Fruit fly (Drosophila melanogaster) whole organism, embryonic: ENCODE results near the gene egh.

Source experiments
- Adf1 ChIP-seq: fragments of 200-800 bp; sonication (Bioruptor generic); IDR thresholded peaks from 2 replicates; pipeline ENCODE4 v1.3.6; 2022; ENCODE audit warnings: missing biosample characterization, missing genetic modification characterization
- CG10979 ChIP-seq: fragments of 200-800 bp; sonication (Bioruptor generic); optimal IDR thresholded peaks from 2 replicates; lab custom pipeline; 2018; ENCODE audit warnings: missing biosample characterization, mild to moderate bottlenecking, missing genetic modification characterization, moderate library complexity
- CG11560 ChIP-seq: fragments of 200-800 bp; sonication (Bioruptor generic); IDR thresholded peaks from 3 replicates; pipeline ENCODE4 v1.3.6; 2022; ENCODE audit warnings: missing biosample characterization, missing genetic modification characterization
- CG12071 ChIP-seq: fragments of 200-800 bp; sonication (Bioruptor generic); optimal IDR thresholded peaks from 3 replicates; lab custom pipeline; 2018; ENCODE audit warnings: missing biosample characterization, mild to moderate bottlenecking, missing genetic modification characterization
- CG12659 ChIP-seq: fragments of 200-800 bp; sonication (Bioruptor generic); optimal IDR thresholded peaks from 3 replicates; lab custom pipeline; 2017; ENCODE audit warnings: mild to moderate bottlenecking, missing biosample characterization, missing genetic modification reagents, missing genetic modification characterization
- CG14050 ChIP-seq: fragments of 200-800 bp; sonication (Bioruptor generic); IDR thresholded peaks from 3 replicates; pipeline ENCODE4 v1.3.6; 2022; ENCODE audit warnings: missing biosample characterization, missing genetic modification characterization
- CG2199 ChIP-seq: fragments of 200-800 bp; sonication (Bioruptor generic); IDR thresholded peaks from 3 replicates; pipeline ENCODE4 v1.3.6; 2022; ENCODE audit warnings: missing biosample characterization, missing genetic modification characterization
- CG31365 ChIP-seq: fragments of 200-800 bp; sonication (Bioruptor generic); optimal IDR thresholded peaks from 2 replicates; lab custom pipeline; 2018; ENCODE audit warnings: missing biosample characterization, mild to moderate bottlenecking, missing genetic modification characterization
- CG3407 ChIP-seq: fragments of 200-800 bp; sonication (Bioruptor generic); optimal IDR thresholded peaks from 2 replicates; lab custom pipeline; 2018; ENCODE audit warnings: missing biosample characterization, mild to moderate bottlenecking, missing genetic modification characterization
- CG4328 ChIP-seq: fragments of 200-800 bp; sonication (Bioruptor generic); optimal IDR thresholded peaks from 3 replicates; lab custom pipeline; 2017; ENCODE audit warnings: missing biosample characterization, missing genetic modification reagents, missing genetic modification characterization
- CG7963 ChIP-seq: fragments of 200-800 bp; sonication (Bioruptor generic); IDR thresholded peaks from 3 replicates; pipeline ENCODE4 v1.3.6; 2022; ENCODE audit warnings: missing biosample characterization, missing genetic modification characterization; ENCODE audit not compliant: partially characterized antibody
- CG8089 ChIP-seq: fragments of 200-800 bp; sonication (Bioruptor generic); optimal IDR thresholded peaks from 3 replicates; lab custom pipeline; 2016; ENCODE audit warnings: missing biosample characterization, missing genetic modification characterization
- CG8478 ChIP-seq: fragments of >200 bp; optimal IDR thresholded peaks from 2 replicates; lab custom pipeline; 2018
- CG9609 ChIP-seq: fragments of 200-800 bp; sonication (Bioruptor generic); optimal IDR thresholded peaks from 3 replicates; lab custom pipeline; 2016; ENCODE audit warnings: missing biosample characterization, missing genetic modification characterization
- CrebB ChIP-seq: fragments of 200-800 bp; sonication (Bioruptor generic); optimal IDR thresholded peaks from 3 replicates; lab custom pipeline; 2018; ENCODE audit warnings: missing biosample characterization, mild to moderate bottlenecking, missing genetic modification characterization
- Dll ChIP-seq: fragments of 200-800 bp; sonication (Bioruptor generic); IDR thresholded peaks from 4 replicates; pipeline ENCODE4 v1.3.6; 2022; ENCODE audit warnings: missing biosample characterization, missing genetic modification characterization; ENCODE audit not compliant: partially characterized antibody
- Drgx ChIP-seq: fragments of 200-800 bp; sonication (Bioruptor generic); IDR thresholded peaks from 2 replicates; pipeline ENCODE4 v1.3.6; 2022; ENCODE audit warnings: missing biosample characterization, missing genetic modification characterization
- Gsc ChIP-seq: fragments of 200-800 bp; sonication (Bioruptor generic); IDR thresholded peaks from 2 replicates; pipeline ENCODE4 v1.3.6; 2022; ENCODE audit warnings: missing biosample characterization, missing genetic modification characterization
- Hey ChIP-seq: fragments of 200-800 bp; sonication (Bioruptor generic); optimal IDR thresholded peaks from 3 replicates; lab custom pipeline; 2018; ENCODE audit warnings: missing biosample characterization, mild to moderate bottlenecking, missing genetic modification characterization
- Pdp1 ChIP-seq, 2 experiments: fragments of 200-800 bp; sonication (Bioruptor generic); optimal IDR thresholded peaks; 3 replicates each; lab custom pipeline; 2016; ENCODE audit warnings: missing biosample characterization in 2 of 2, missing genetic modification characterization in 2 of 2, mild to moderate bottlenecking in 1 of 2, moderate library complexity in 1 of 2
- TFAM ChIP-seq: fragments of 200-800 bp; sonication (Bioruptor generic); optimal IDR thresholded peaks from 2 replicates; lab custom pipeline; 2017; ENCODE audit warnings: missing biosample characterization, missing genetic modification characterization, inconsistent platforms
- abd-A ChIP-seq: fragments of 200-800 bp; sonication (Bioruptor generic); optimal IDR thresholded peaks from 3 replicates; lab custom pipeline; 2019; ENCODE audit warnings: missing biosample characterization, mild to moderate bottlenecking, missing genetic modification characterization, moderate library complexity
- aop ChIP-seq: fragments of 200-800 bp; sonication (Bioruptor generic); IDR thresholded peaks from 2 replicates; pipeline ENCODE4 v1.3.6; 2022; ENCODE audit warnings: missing biosample characterization, missing genetic modification characterization
- ash1 ChIP-seq: fragments of 200-800 bp; sonication (Bioruptor generic); optimal IDR thresholded peaks from 2 replicates; lab custom pipeline; 2018; ENCODE audit warnings: missing biosample characterization, mild to moderate bottlenecking, missing genetic modification characterization
- bowl ChIP-seq: fragments of 200-800 bp; sonication (Bioruptor generic); IDR thresholded peaks from 2 replicates; pipeline ENCODE4 v1.3.6; 2022; ENCODE audit warnings: missing biosample characterization, missing genetic modification characterization
- caup ChIP-seq: fragments of 200-800 bp; sonication (Bioruptor generic); optimal IDR thresholded peaks from 3 replicates; lab custom pipeline; 2017; ENCODE audit warnings: missing biosample characterization, mild to moderate bottlenecking, missing genetic modification characterization, moderate library complexity; ENCODE audit not compliant: severe bottlenecking
- chif ChIP-seq, 2 experiments: fragments of 200-800 bp; sonication (Bioruptor generic); optimal IDR thresholded peaks; 3 replicates each; lab custom pipeline; 2016; ENCODE audit warnings: missing biosample characterization in 2 of 2, missing genetic modification characterization in 2 of 2
- corto ChIP-seq: fragments of 200-800 bp; sonication (Bioruptor generic); optimal IDR thresholded peaks from 2 replicates; lab custom pipeline; 2016; ENCODE audit warnings: missing biosample characterization, mild to moderate bottlenecking, missing genetic modification characterization, moderate library complexity
- dpn ChIP-seq, 2 experiments: fragments of 200-800 bp; sonication (Bioruptor generic); optimal IDR thresholded peaks; 3 replicates each; lab custom pipeline; 2016; ENCODE audit warnings: missing biosample characterization in 2 of 2, missing genetic modification characterization in 2 of 2
- en ChIP-seq: fragments of 200-800 bp; sonication (Bioruptor generic); optimal IDR thresholded peaks from 2 replicates; lab custom pipeline; 2016; ENCODE audit warnings: missing biosample characterization, missing genetic modification characterization
- fd96Cb ChIP-seq: fragments of 200-800 bp; sonication (Bioruptor generic); optimal IDR thresholded peaks from 2 replicates; lab custom pipeline; 2018; ENCODE audit warnings: missing biosample characterization, mild to moderate bottlenecking, missing genetic modification characterization, moderate library complexity
- grau ChIP-seq: fragments of 200-800 bp; optimal IDR thresholded peaks from 3 replicates; lab custom pipeline; 2019; ENCODE audit warnings: missing biosample characterization, mild to moderate bottlenecking, missing genetic modification characterization, moderate library complexity
- inv ChIP-seq: fragments of 200-800 bp; sonication (Bioruptor generic); IDR thresholded peaks from 2 replicates; pipeline ENCODE4 v1.3.6; 2022; ENCODE audit warnings: missing biosample characterization, missing genetic modification characterization; ENCODE audit not compliant: partially characterized antibody
- kah ChIP-seq: fragments of 200-800 bp; sonication (Bioruptor generic); optimal IDR thresholded peaks from 2 replicates; lab custom pipeline; 2018; ENCODE audit warnings: missing biosample characterization, mild to moderate bottlenecking, missing genetic modification characterization
- lmd ChIP-seq: fragments of 200-800 bp; sonication (Bioruptor generic); IDR thresholded peaks from 2 replicates; pipeline ENCODE4 v1.3.6; 2022; ENCODE audit warnings: missing biosample characterization, missing genetic modification characterization
- maf-S ChIP-seq: fragments of 200-800 bp; sonication (Bioruptor generic); optimal IDR thresholded peaks from 2 replicates; lab custom pipeline; 2016; ENCODE audit warnings: missing biosample characterization, missing genetic modification characterization
- mam ChIP-seq: fragments of 200-800 bp; sonication (Bioruptor generic); optimal IDR thresholded peaks from 3 replicates; lab custom pipeline; 2016; ENCODE audit warnings: missing biosample characterization, missing genetic modification characterization
- onecut ChIP-seq: fragments of 200-800 bp; sonication (Bioruptor generic); IDR thresholded peaks from 2 replicates; pipeline ENCODE4 v1.3.6; 2022; ENCODE audit warnings: missing biosample characterization, missing genetic modification characterization
- sr ChIP-seq: fragments of 200-800 bp; sonication (Bioruptor generic); IDR thresholded peaks from 3 replicates; pipeline ENCODE4 v1.3.6; 2022; ENCODE audit warnings: missing biosample characterization, missing genetic modification characterization
- ssp ChIP-seq: fragments of 200-800 bp; sonication (Bioruptor generic); IDR thresholded peaks from 2 replicates; pipeline ENCODE4 v1.3.6; 2022; ENCODE audit warnings: missing biosample characterization, missing genetic modification characterization
- tio ChIP-seq: fragments of 200-800 bp; sonication (Bioruptor generic); optimal IDR thresholded peaks from 2 replicates; lab custom pipeline; 2017; ENCODE audit warnings: missing biosample characterization, missing genetic modification characterization, inconsistent platforms
- trh ChIP-seq: fragments of 200-800 bp; sonication (Bioruptor generic); optimal IDR thresholded peaks from 2 replicates; lab custom pipeline; 2016; ENCODE audit warnings: missing biosample characterization, missing genetic modification characterization
- ttk ChIP-seq: fragments of 200-800 bp; sonication (Bioruptor generic); IDR thresholded peaks from 2 replicates; pipeline ENCODE4 v2.1.2; 2022; ENCODE audit warnings: missing biosample characterization, missing genetic modification characterization
- yki ChIP-seq: fragments of >200 bp; optimal IDR thresholded peaks from 3 replicates; lab custom pipeline; 2018
- zf30C ChIP-seq: fragments of 200-800 bp; sonication (Bioruptor generic); optimal IDR thresholded peaks from 3 replicates; lab custom pipeline; 2018; ENCODE audit warnings: missing biosample characterization, mild to moderate bottlenecking, missing genetic modification characterization
- zfh2 ChIP-seq: fragments of 200-800 bp; sonication (Bioruptor generic); optimal IDR thresholded peaks from 2 replicates; lab custom pipeline; 2016; ENCODE audit warnings: missing biosample characterization, missing genetic modification characterization

The egh gene

dm6 chrX:2642484-2643379 is 54.4 kb downstream of the egh start (continued):
- TF ChIP-seq TFAM (no peak), mam (GFP tag; lab: Kevin White, UChicago) (no peak), caup (GFP tag; lab: Kevin White, UChicago) (no peak), zfh2 (GFP tag; lab: Kevin White, UChicago) (no peak), corto (peak; percentile 50), CG12659 (no peak), CG8478 (lab: Kevin White, UChicago) (peak; percentile 62), ash1 (GFP tag; lab: Kevin White, UChicago) (no peak), CG3407 (GFP tag; lab: Kevin White, UChicago) (no peak), aop (GFP tag; lab: Robert Waterston, UW) (no peak), CG14050 (GFP tag; lab: Robert Waterston, UW) (no peak), ssp (no peak), lmd (GFP tag; lab: Robert Waterston, UW) (no peak), zf30C (peak; percentile 50), Drgx (GFP tag; lab: Robert Waterston, UW) (peak; percentile 28; the same call in 1 of the 2 replicates), CG12071 (GFP tag; lab: Kevin White, UChicago) (no peak), abd-A (peak; percentile 2), Hey (tag; lab: Kevin White, UChicago) (no peak), fd96Cb (tag; lab: Kevin White, UChicago) (no peak), inv (GFP tag; lab: Robert Waterston, UW) (no peak), onecut (GFP tag; lab: Robert Waterston, UW) (peak; percentile 98), yki (lab: Kevin White, UChicago) (peak; percentile 84)

DNA sequence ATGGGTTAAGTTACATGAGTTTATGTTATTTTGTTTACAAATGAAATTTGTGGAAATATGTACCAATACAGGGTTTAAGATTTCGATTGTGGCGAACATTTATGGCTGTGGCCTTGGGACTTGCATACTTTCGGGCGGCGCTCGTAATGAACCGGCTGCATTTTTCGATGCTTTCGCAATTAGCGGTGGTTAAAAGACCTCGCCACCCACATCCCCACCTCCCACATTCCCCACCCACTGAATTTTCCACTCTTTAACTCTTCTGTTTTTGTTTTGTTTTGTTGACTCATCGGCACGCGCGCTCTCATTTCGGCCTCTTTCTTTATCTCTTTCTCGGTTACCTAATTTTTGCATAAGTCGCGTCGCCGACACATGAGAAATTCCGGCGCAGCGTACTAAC is 57.3 kb downstream of the egh start:
- no peak for TF ChIP-seq trh (GFP tag; lab: Kevin White, UChicago)
- TF ChIP-seq Pdp1 (GFP tag; optimal IDR thresholded peaks at IDR 0.05; lab: Kevin White, UChicago): peak in 1 of 2 experiments; percentile 73
- no peak for TF ChIP-seq kah (GFP tag; lab: Kevin White, UChicago)
- peak; percentile 21; the same call in 1 of the 3 replicates for TF ChIP-seq CG2199
- no peak for TF ChIP-seq CG10979
- no peak for TF ChIP-seq chif (GFP tag; optimal IDR thresholded peaks at IDR 0.05; lab: Kevin White, UChicago)
- peak; percentile 79; the same call in 2 of the 3 replicates for TF ChIP-seq sr (GFP tag; lab: Robert Waterston, UW)
- TF ChIP-seq Adf1 (GFP tag; lab: Robert Waterston, UW): no peak
- TF ChIP-seq Dll (GFP tag; lab: Robert Waterston, UW): no peak

- peak; percentile 97 for TF ChIP-seq grau (tag; lab: Kevin White, UChicago)
- TF ChIP-seq Gsc (GFP tag; lab: Robert Waterston, UW): peak; percentile 87
- peak; percentile 94 for TF ChIP-seq tio (GFP tag; lab: Kevin White, UChicago)
- 0 out of 3 replicates have a peak, but pooled peaks have one; percentile 52 for TF ChIP-seq CG7963 (GFP tag; lab: Robert Waterston, UW)
- TF ChIP-seq CG11560: peak; percentile 85
- TF ChIP-seq ttk: peak; percentile 92
- peak; percentile 91 for TF ChIP-seq CG4328 (GFP tag; lab: Kevin White, UChicago)
- TF ChIP-seq CG31365 (tag; lab: Kevin White, UChicago): peak; percentile 89
- TF ChIP-seq maf-S: peak; percentile 96
- peak; percentile 97 for TF ChIP-seq CrebB (tag; lab: Kevin White, UChicago)
- TF ChIP-seq CG9609 (GFP tag; lab: Kevin White, UChicago): peak; percentile 97
- peak; percentile 96 for TF ChIP-seq CG8089 (GFP tag; lab: Kevin White, UChicago)
- peak; percentile 92 for TF ChIP-seq en (GFP tag; lab: Kevin White, UChicago)
- no peak for TF ChIP-seq yki (lab: Kevin White, UChicago)
- TF ChIP-seq dpn (GFP tag; optimal IDR thresholded peaks at IDR 0.05; lab: Kevin White, UChicago): peak; percentile 97 to 98
- TF ChIP-seq bowl (GFP tag; lab: Robert Waterston, UW): peak; percentile 90
Observed at dm6 chrX:2646022-2646761, 57.9 kb downstream of the egh start.
